Fruit fly (Drosophila melanogaster) whole organism, wandering third instar larva: ENCODE data around the gene pasi2.

Experiments used
- CG32264 ChIP-seq: fragments of 200-800 bp; sonication (Bioruptor generic); optimal IDR thresholded peaks from 2 replicates; lab custom pipeline; 2016; ENCODE audit warnings: missing biosample characterization, missing genetic modification characterization
- Dfd ChIP-seq: fragments of >200 bp; optimal IDR thresholded peaks from 2 replicates; lab custom pipeline; 2017; ENCODE audit warnings: missing biosample characterization, missing genetic modification characterization
- Dif ChIP-seq: fragments of 200-275, 200-300 bp; sonication (Bioruptor generic); optimal IDR thresholded peaks from 2 replicates; lab custom pipeline; 2018; ENCODE audit warnings: missing biosample characterization, missing genetic modification characterization; ENCODE audit not compliant: partially characterized antibody
- Hr78 ChIP-seq: fragments of >200 bp; optimal IDR thresholded peaks from 2 replicates; lab custom pipeline; 2017; ENCODE audit warnings: missing biosample characterization, missing genetic modification characterization
- Myc ChIP-seq: fragments of >200 bp; optimal IDR thresholded peaks from 2 replicates; lab custom pipeline; 2017
- OdsH ChIP-seq: fragments of 200-800 bp; sonication (Bioruptor generic); optimal IDR thresholded peaks from 2 replicates; lab custom pipeline; 2016; ENCODE audit warnings: missing biosample characterization, mild to moderate bottlenecking, missing genetic modification characterization
- Sp1 ChIP-seq: fragments of 200-800 bp; sonication (Bioruptor generic); optimal IDR thresholded peaks from 3 replicates; lab custom pipeline; 2019; ENCODE audit warnings: missing biosample characterization, mild to moderate bottlenecking, missing genetic modification characterization, moderate library complexity
- Vsx2 ChIP-seq: fragments of 200-300, 225-300 bp; sonication (Bioruptor generic); optimal IDR thresholded peaks from 2 replicates; lab custom pipeline; 2018; ENCODE audit warnings: missing biosample characterization, missing genetic modification characterization; ENCODE audit not compliant: partially characterized antibody
- br ChIP-seq: fragments of 200-800 bp; sonication (Bioruptor generic); optimal IDR thresholded peaks from 2 replicates; lab custom pipeline; 2016; ENCODE audit warnings: missing biosample characterization, missing genetic modification characterization
- fru ChIP-seq: fragments of 200-800 bp; sonication (Bioruptor generic); optimal IDR thresholded peaks from 3 replicates; lab custom pipeline; 2016; ENCODE audit warnings: missing biosample characterization, mild to moderate bottlenecking, missing genetic modification characterization
- h ChIP-seq: fragments of 200-800 bp; sonication (Bioruptor generic); optimal IDR thresholded peaks from 3 replicates; lab custom pipeline; 2016; ENCODE audit warnings: missing biosample characterization, mild to moderate bottlenecking, missing genetic modification characterization
- lola ChIP-seq: fragments of >200 bp; optimal IDR thresholded peaks from 2 replicates; lab custom pipeline; 2017; ENCODE audit warnings: missing biosample characterization, missing genetic modification characterization
- rgr ChIP-seq: fragments of 200-800 bp; sonication (Bioruptor generic); optimal IDR thresholded peaks from 3 replicates; lab custom pipeline; 2016; ENCODE audit warnings: missing biosample characterization, mild to moderate bottlenecking, missing genetic modification characterization
- tai ChIP-seq: sonication (Bioruptor generic); optimal IDR thresholded peaks from 2 replicates; lab custom pipeline; 2016; ENCODE audit warnings: missing biosample characterization, missing genetic modification characterization

DNA sequence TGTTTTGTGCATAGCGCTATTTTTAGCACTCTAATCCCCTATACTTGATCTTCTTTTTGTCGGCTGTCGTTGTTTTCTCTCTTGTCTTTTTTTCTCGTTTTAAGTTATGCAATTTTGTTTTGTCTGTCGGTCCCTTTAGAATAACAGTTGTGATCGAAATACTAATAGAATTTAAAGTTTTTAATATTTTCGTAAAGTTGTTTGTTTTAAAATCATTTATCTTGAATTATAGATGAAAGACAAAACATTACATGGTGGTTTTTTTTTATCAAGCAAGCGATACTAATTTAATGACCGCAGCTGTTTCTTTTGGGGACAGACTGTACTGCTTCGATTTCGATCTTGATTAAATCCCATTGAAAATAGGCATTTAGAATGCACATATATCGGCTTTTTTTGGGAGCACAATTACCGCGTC is 9.8 kb downstream of the pasi2 start:
- TF ChIP-seq Myc: no peak
- TF ChIP-seq Sp1 (GFP tag; lab: Kevin White, UChicago): no peak
- no peak for TF ChIP-seq tai
- no peak for TF ChIP-seq lola
- TF ChIP-seq CG32264: no peak
- no peak for TF ChIP-seq OdsH (GFP tag; lab: Kevin White, UChicago)
- peak; percentile 40 for TF ChIP-seq rgr
- no peak for TF ChIP-seq Dif
- no peak for TF ChIP-seq Vsx2 (GFP tag; lab: Kevin White, UChicago)
- TF ChIP-seq h (GFP tag; lab: Kevin White, UChicago): no peak
- no peak for TF ChIP-seq br (GFP tag; lab: Kevin White, UChicago)
- TF ChIP-seq Hr78 (GFP tag; lab: Kevin White, UChicago): no peak
- peak; percentile 39 for TF ChIP-seq fru (GFP tag; lab: Kevin White, UChicago)
- TF ChIP-seq Dfd (GFP tag; lab: Kevin White, UChicago): no peak
